Fruit fly (Drosophila melanogaster) whole organism, embryonic: Measurements from ENCODE around the gene ATPsynbeta.

Experiments
- ATbp ChIP-seq: fragments of 200-800 bp; sonication (Bioruptor generic); optimal IDR thresholded peaks from 2 replicates; lab custom pipeline; 2017; ENCODE audit warnings: missing biosample characterization, mild to moderate bottlenecking, missing genetic modification characterization, missing genetic modification reagents
- CG1024 ChIP-seq: fragments of 200-800 bp; sonication (Bioruptor generic); IDR thresholded peaks from 2 replicates; pipeline ENCODE4 v1.3.6; 2022; ENCODE audit warnings: missing biosample characterization, missing genetic modification characterization
- CG10565 ChIP-seq: fragments of 200-800 bp; sonication (Bioruptor generic); optimal IDR thresholded peaks from 3 replicates; lab custom pipeline; 2016; ENCODE audit warnings: missing biosample characterization, mild to moderate bottlenecking, missing genetic modification characterization
- CG11695 ChIP-seq: fragments of 200-800 bp; sonication (Bioruptor generic); IDR thresholded peaks from 3 replicates; pipeline ENCODE4 v1.3.6; 2022; ENCODE audit warnings: missing biosample characterization, missing genetic modification characterization
- CG12942 ChIP-seq: fragments of 200-800 bp; sonication (Bioruptor generic); optimal IDR thresholded peaks from 3 replicates; lab custom pipeline; 2016; ENCODE audit warnings: missing biosample characterization, missing genetic modification characterization
- CG13424 ChIP-seq: fragments of 200-800 bp; sonication (Bioruptor generic); optimal IDR thresholded peaks from 2 replicates; lab custom pipeline; 2019; ENCODE audit warnings: missing biosample characterization, mild to moderate bottlenecking, missing genetic modification characterization, moderate library complexity
- CG14014 ChIP-seq: fragments of 200-800 bp; sonication (Bioruptor generic); IDR thresholded peaks from 2 replicates; pipeline ENCODE4 v1.3.6; 2022; ENCODE audit warnings: missing biosample characterization, missing genetic modification characterization
- CG14050 ChIP-seq: fragments of 200-800 bp; sonication (Bioruptor generic); IDR thresholded peaks from 3 replicates; pipeline ENCODE4 v1.3.6; 2022; ENCODE audit warnings: missing biosample characterization, missing genetic modification characterization
- CG14965 ChIP-seq: fragments of 200-800 bp; sonication (Bioruptor generic); optimal IDR thresholded peaks from 2 replicates; lab custom pipeline; 2016; ENCODE audit warnings: missing biosample characterization, missing genetic modification characterization, borderline replicate concordance
- CG15011 ChIP-seq: fragments of 200-800 bp; sonication (Bioruptor generic); optimal IDR thresholded peaks from 3 replicates; lab custom pipeline; 2018; ENCODE audit warnings: missing biosample characterization, mild to moderate bottlenecking, missing genetic modification characterization
- CG17361 ChIP-seq: fragments of 200-800 bp; sonication (Bioruptor generic); IDR thresholded peaks from 3 replicates; pipeline ENCODE4 v1.3.6; 2022; ENCODE audit warnings: missing biosample characterization, missing genetic modification characterization
- CG18764 ChIP-seq: fragments of 200-800 bp; sonication (Bioruptor generic); optimal IDR thresholded peaks from 3 replicates; lab custom pipeline; 2016; ENCODE audit warnings: missing biosample characterization, missing genetic modification characterization
- CG2120 ChIP-seq: fragments of 200-800 bp; sonication (Bioruptor generic); optimal IDR thresholded peaks from 3 replicates; lab custom pipeline; 2016; ENCODE audit warnings: missing biosample characterization, missing genetic modification characterization
- CG2129 ChIP-seq: fragments of 200-800 bp; sonication (Bioruptor generic); IDR thresholded peaks from 2 replicates; pipeline ENCODE4 v1.3.6; 2022; ENCODE audit warnings: missing biosample characterization, missing genetic modification characterization; ENCODE audit not compliant: partially characterized antibody
- CG30403 ChIP-seq: fragments of 200-800 bp; sonication (Bioruptor generic); optimal IDR thresholded peaks from 3 replicates; lab custom pipeline; 2016; ENCODE audit warnings: missing biosample characterization, missing genetic modification characterization
- CG33557 ChIP-seq: fragments of 200-800 bp; sonication (Bioruptor generic); optimal IDR thresholded peaks from 2 replicates; lab custom pipeline; 2019; ENCODE audit warnings: missing biosample characterization, mild to moderate bottlenecking, missing genetic modification characterization, moderate library complexity
- CG34224 ChIP-seq: fragments of 200-800 bp; sonication (Bioruptor generic); IDR thresholded peaks from 3 replicates; pipeline ENCODE4 v1.3.6; 2022; ENCODE audit warnings: missing biosample characterization, missing genetic modification characterization; ENCODE audit not compliant: partially characterized antibody
- CG8281 ChIP-seq: fragments of 200-800 bp; sonication (Bioruptor generic); optimal IDR thresholded peaks from 2 replicates; lab custom pipeline; 2018; ENCODE audit warnings: missing biosample characterization, mild to moderate bottlenecking, missing genetic modification characterization, moderate library complexity
- CG8388 ChIP-seq: fragments of 200-800 bp; sonication (Bioruptor generic); optimal IDR thresholded peaks from 2 replicates; lab custom pipeline; 2019; ENCODE audit warnings: missing biosample characterization, mild to moderate bottlenecking, missing genetic modification characterization, moderate library complexity
- E2f2 ChIP-seq: fragments of 200-800 bp; sonication (Bioruptor generic); IDR thresholded peaks from 2 replicates; pipeline ENCODE4 v1.3.6; 2022; ENCODE audit warnings: missing biosample characterization, missing genetic modification characterization
- H2.0 ChIP-seq: fragments of 200-800 bp; sonication (Bioruptor generic); IDR thresholded peaks from 2 replicates; pipeline ENCODE4 v1.3.6; 2022; ENCODE audit warnings: missing biosample characterization, missing genetic modification characterization
- Lhr ChIP-seq: fragments of 200-800 bp; sonication (Bioruptor generic); optimal IDR thresholded peaks from 3 replicates; lab custom pipeline; 2017; ENCODE audit warnings: mild to moderate bottlenecking, missing biosample characterization, missing genetic modification reagents, missing genetic modification characterization
- Max ChIP-seq: fragments of 200-800 bp; sonication (Bioruptor generic); optimal IDR thresholded peaks from 2 replicates; lab custom pipeline; 2016; ENCODE audit warnings: missing biosample characterization, mild to moderate bottlenecking, missing genetic modification characterization
- Myb ChIP-seq: fragments of 200-800 bp; sonication (Bioruptor generic); optimal IDR thresholded peaks from 2 replicates; lab custom pipeline; 2016; ENCODE audit warnings: missing biosample characterization, missing genetic modification characterization
- Nf-YB ChIP-seq: fragments of 200-800 bp; sonication (Bioruptor generic); optimal IDR thresholded peaks from 3 replicates; lab custom pipeline; 2019; ENCODE audit warnings: missing biosample characterization, mild to moderate bottlenecking, missing genetic modification characterization, moderate library complexity
- ab ChIP-seq: fragments of 200-800 bp; sonication (Bioruptor generic); optimal IDR thresholded peaks from 2 replicates; lab custom pipeline; 2016; ENCODE audit warnings: missing biosample characterization, missing genetic modification characterization
- ase ChIP-seq: fragments of 200-800 bp; sonication (Bioruptor generic); IDR thresholded peaks from 3 replicates; pipeline ENCODE4 v1.3.6; 2022; ENCODE audit warnings: missing biosample characterization, missing genetic modification characterization
- bab2 ChIP-seq: fragments of 200-800 bp; sonication (Bioruptor generic); optimal IDR thresholded peaks from 2 replicates; lab custom pipeline; 2016; ENCODE audit warnings: missing biosample characterization, missing genetic modification characterization
- cato ChIP-seq: fragments of 200-800 bp; sonication (Bioruptor generic); optimal IDR thresholded peaks from 2 replicates; lab custom pipeline; 2016; ENCODE audit warnings: missing biosample characterization, missing genetic modification characterization, borderline replicate concordance
- caup ChIP-seq: fragments of 200-800 bp; sonication (Bioruptor generic); optimal IDR thresholded peaks from 3 replicates; lab custom pipeline; 2017; ENCODE audit warnings: missing biosample characterization, mild to moderate bottlenecking, missing genetic modification characterization, moderate library complexity; ENCODE audit not compliant: severe bottlenecking
- chn ChIP-seq: fragments of 200-800 bp; sonication (Bioruptor generic); optimal IDR thresholded peaks from 2 replicates; lab custom pipeline; 2016; ENCODE audit warnings: missing biosample characterization, missing genetic modification characterization
- disco-r ChIP-seq: fragments of 200-800 bp; sonication (Bioruptor generic); optimal IDR thresholded peaks from 2 replicates; lab custom pipeline; 2016; ENCODE audit warnings: missing biosample characterization, missing genetic modification characterization
- dpn ChIP-seq, 2 experiments: fragments of 200-800 bp; sonication (Bioruptor generic); optimal IDR thresholded peaks; 3 replicates each; lab custom pipeline; 2016; ENCODE audit warnings: missing biosample characterization in 2 of 2, missing genetic modification characterization in 2 of 2
- fd3F ChIP-seq: fragments of 200-800 bp; sonication (Bioruptor generic); optimal IDR thresholded peaks from 2 replicates; lab custom pipeline; 2018; ENCODE audit warnings: missing biosample characterization, mild to moderate bottlenecking, missing genetic modification characterization, moderate library complexity
- gcm ChIP-seq: fragments of 200-800 bp; sonication (Bioruptor generic); optimal IDR thresholded peaks from 2 replicates; lab custom pipeline; 2019; ENCODE audit warnings: missing biosample characterization, mild to moderate bottlenecking, missing genetic modification characterization, moderate library complexity
- grau ChIP-seq: fragments of 200-800 bp; optimal IDR thresholded peaks from 3 replicates; lab custom pipeline; 2019; ENCODE audit warnings: missing biosample characterization, mild to moderate bottlenecking, missing genetic modification characterization, moderate library complexity
- grn ChIP-seq: fragments of 200-800 bp; sonication (Bioruptor generic); optimal IDR thresholded peaks from 3 replicates; lab custom pipeline; 2017; ENCODE audit warnings: missing biosample characterization, missing genetic modification characterization
- hbn ChIP-seq: fragments of 200-800 bp; sonication (Bioruptor generic); IDR thresholded peaks from 2 replicates; pipeline ENCODE4 v1.3.6; 2022; ENCODE audit warnings: missing biosample characterization, missing genetic modification characterization; ENCODE audit not compliant: partially characterized antibody
- hkb ChIP-seq, 2 experiments: fragments of 200-800 bp in 1 of 2; fragments of >200 bp in 1 of 2; sonication (Bioruptor generic) in 1 of 2; IDR thresholded peaks in 1 of 2; optimal IDR thresholded peaks in 1 of 2; 2 replicates each; pipeline versions ENCODE4 v1.3.6 to Lab custom; 2017 to 2022; ENCODE audit warnings: missing biosample characterization in 1 of 2, missing genetic modification characterization in 1 of 2
- hth ChIP-seq: fragments of >200 bp; optimal IDR thresholded peaks from 2 replicates; lab custom pipeline; 2017; ENCODE audit warnings: inconsistent platforms
- kni ChIP-seq: fragments of 200-800 bp; sonication (Bioruptor generic); optimal IDR thresholded peaks from 3 replicates; lab custom pipeline; 2017; ENCODE audit warnings: mild to moderate bottlenecking, missing biosample characterization, missing genetic modification reagents, missing genetic modification characterization
- lab ChIP-seq: fragments of 200-800 bp; sonication (Bioruptor generic); optimal IDR thresholded peaks from 3 replicates; lab custom pipeline; 2017; ENCODE audit warnings: missing biosample characterization, missing genetic modification characterization, mild to moderate bottlenecking, moderate library complexity, missing genetic modification reagents
- lmd ChIP-seq: fragments of 200-800 bp; sonication (Bioruptor generic); IDR thresholded peaks from 2 replicates; pipeline ENCODE4 v1.3.6; 2022; ENCODE audit warnings: missing biosample characterization, missing genetic modification characterization
- mirr ChIP-seq: fragments of 200-800 bp; sonication (Bioruptor generic); optimal IDR thresholded peaks from 3 replicates; lab custom pipeline; 2018; ENCODE audit warnings: missing biosample characterization, mild to moderate bottlenecking, missing genetic modification characterization
- p53 ChIP-seq: fragments of 200-800 bp; sonication (Bioruptor generic); optimal IDR thresholded peaks from 2 replicates; lab custom pipeline; 2016; ENCODE audit warnings: missing biosample characterization, missing genetic modification characterization
- pb ChIP-seq: fragments of 200-800 bp; sonication (Bioruptor generic); optimal IDR thresholded peaks from 3 replicates; lab custom pipeline; 2016; ENCODE audit warnings: missing biosample characterization, missing genetic modification characterization
- run ChIP-seq: fragments of 200-800 bp; sonication (Bioruptor generic); optimal IDR thresholded peaks from 3 replicates; lab custom pipeline; 2018; ENCODE audit warnings: missing biosample characterization, mild to moderate bottlenecking, missing genetic modification characterization
- sisA ChIP-seq: fragments of 200-800 bp; sonication (Bioruptor generic); IDR thresholded peaks from 2 replicates; pipeline ENCODE4 v1.3.6; 2022; ENCODE audit warnings: missing biosample characterization, missing genetic modification characterization
- zen ChIP-seq: fragments of 200-800 bp; sonication (Bioruptor generic); optimal IDR thresholded peaks from 3 replicates; lab custom pipeline; 2018; ENCODE audit warnings: missing biosample characterization, mild to moderate bottlenecking, missing genetic modification characterization, moderate library complexity
- zf30C ChIP-seq: fragments of 200-800 bp; sonication (Bioruptor generic); optimal IDR thresholded peaks from 3 replicates; lab custom pipeline; 2018; ENCODE audit warnings: missing biosample characterization, mild to moderate bottlenecking, missing genetic modification characterization

ATPsynbeta gene

dm6 chr4:1053653-1054163 is 22.4 kb downstream of the ATPsynbeta start, which contains the start of gene CaMKII (continued):
- no peak for TF ChIP-seq kni
- peak; percentile 14 for TF ChIP-seq CG33557 (GFP tag; lab: Kevin White, UChicago)
- TF ChIP-seq CG2120 = peak; percentile 36
- no peak for TF ChIP-seq mirr (GFP tag; lab: Kevin White, UChicago)
- peak in 1 of 2 experiments; percentile 19 for TF ChIP-seq dpn (GFP tag; optimal IDR thresholded peaks at IDR 0.05; lab: Kevin White, UChicago)
- peak; percentile 51 for TF ChIP-seq zen (tag; lab: Kevin White, UChicago)
- TF ChIP-seq Max = peak; percentile 47
- 0 out of 2 replicates have a peak, but pooled peaks have one; percentile 15 for TF ChIP-seq CG14014 (GFP tag; lab: Robert Waterston, UW)
- TF ChIP-seq lab (GFP tag; lab: Kevin White, UChicago) = no peak
- TF ChIP-seq ase (GFP tag; lab: Robert Waterston, UW) = no peak
- TF ChIP-seq zf30C (GFP tag; lab: Kevin White, UChicago) = no peak
- no peak for TF ChIP-seq Myb
- no peak for TF ChIP-seq lmd (GFP tag; lab: Robert Waterston, UW)
- peak; percentile 25 for TF ChIP-seq CG13424 (tag; lab: Kevin White, UChicago)
- peak; percentile 15 for TF ChIP-seq CG18764 (GFP tag; lab: Kevin White, UChicago)
- TF ChIP-seq CG2129 (GFP tag; lab: Robert Waterston, UW) = no peak
- TF ChIP-seq grau (tag; lab: Kevin White, UChicago) = no peak
- no peak for TF ChIP-seq CG14050 (GFP tag; lab: Robert Waterston, UW)
- no peak for TF ChIP-seq ATbp (GFP tag; lab: Kevin White, UChicago)
- TF ChIP-seq hkb (optimal IDR thresholded peaks at IDR 0.05; lab: Kevin White, UChicago) = no peak
- peak; percentile 47; the same call in 1 of the 2 replicates for TF ChIP-seq hkb (GFP tag; IDR thresholded peaks at IDR 0.05; lab: Robert Waterston, UW)
- TF ChIP-seq Nf-YB (GFP tag; lab: Kevin White, UChicago) = no peak
- TF ChIP-seq CG8281 (tag; lab: Kevin White, UChicago) = no peak
- TF ChIP-seq pb = no peak
- no peak for TF ChIP-seq CG34224
- no peak for TF ChIP-seq CG14965 (GFP tag; lab: Kevin White, UChicago)
- TF ChIP-seq CG10565 (GFP tag; lab: Kevin White, UChicago) = no peak
- TF ChIP-seq E2f2 (GFP tag; lab: Robert Waterston, UW) = peak; percentile 34
- TF ChIP-seq disco-r (GFP tag; lab: Kevin White, UChicago) = no peak
- peak; percentile 54; the same call in 1 of the 3 replicates for TF ChIP-seq CG17361 (GFP tag; lab: Robert Waterston, UW)
- no peak for TF ChIP-seq sisA (GFP tag; lab: Robert Waterston, UW)
- no peak for TF ChIP-seq cato
- peak; percentile 41; the same call in 1 of the 3 replicates for TF ChIP-seq CG11695
- TF ChIP-seq chn = no peak
- TF ChIP-seq caup (GFP tag; lab: Kevin White, UChicago) = peak; percentile 13
- TF ChIP-seq H2.0 (GFP tag; lab: Robert Waterston, UW) = no peak
- peak; percentile 6 for TF ChIP-seq bab2
- peak; percentile 20 for TF ChIP-seq gcm (GFP tag; lab: Kevin White, UChicago)
- no peak for TF ChIP-seq CG15011 (GFP tag; lab: Kevin White, UChicago)
- no peak for TF ChIP-seq hbn (GFP tag; lab: Robert Waterston, UW)
- no peak for TF ChIP-seq grn (GFP tag; lab: Kevin White, UChicago)
- TF ChIP-seq CG8388 (GFP tag; lab: Kevin White, UChicago) = no peak
- TF ChIP-seq fd3F (GFP tag; lab: Kevin White, UChicago) = no peak
- TF ChIP-seq CG1024 (GFP tag; lab: Robert Waterston, UW) = 0 out of 2 replicates have a peak, but pooled peaks have one; percentile 26
- peak; percentile 41 for TF ChIP-seq CG30403
- TF ChIP-seq run (tag; lab: Kevin White, UChicago) = no peak
- peak; percentile 87 for TF ChIP-seq Lhr
- no peak for TF ChIP-seq p53
- TF ChIP-seq hth (lab: Kevin White, UChicago) = no peak
- no peak for TF ChIP-seq CG12942 (GFP tag; lab: Kevin White, UChicago)
- no peak for TF ChIP-seq ab (GFP tag; lab: Kevin White, UChicago)
